Worm (Caenorhabditis elegans): ENCODE results near the gene mct-5.

DNA sequence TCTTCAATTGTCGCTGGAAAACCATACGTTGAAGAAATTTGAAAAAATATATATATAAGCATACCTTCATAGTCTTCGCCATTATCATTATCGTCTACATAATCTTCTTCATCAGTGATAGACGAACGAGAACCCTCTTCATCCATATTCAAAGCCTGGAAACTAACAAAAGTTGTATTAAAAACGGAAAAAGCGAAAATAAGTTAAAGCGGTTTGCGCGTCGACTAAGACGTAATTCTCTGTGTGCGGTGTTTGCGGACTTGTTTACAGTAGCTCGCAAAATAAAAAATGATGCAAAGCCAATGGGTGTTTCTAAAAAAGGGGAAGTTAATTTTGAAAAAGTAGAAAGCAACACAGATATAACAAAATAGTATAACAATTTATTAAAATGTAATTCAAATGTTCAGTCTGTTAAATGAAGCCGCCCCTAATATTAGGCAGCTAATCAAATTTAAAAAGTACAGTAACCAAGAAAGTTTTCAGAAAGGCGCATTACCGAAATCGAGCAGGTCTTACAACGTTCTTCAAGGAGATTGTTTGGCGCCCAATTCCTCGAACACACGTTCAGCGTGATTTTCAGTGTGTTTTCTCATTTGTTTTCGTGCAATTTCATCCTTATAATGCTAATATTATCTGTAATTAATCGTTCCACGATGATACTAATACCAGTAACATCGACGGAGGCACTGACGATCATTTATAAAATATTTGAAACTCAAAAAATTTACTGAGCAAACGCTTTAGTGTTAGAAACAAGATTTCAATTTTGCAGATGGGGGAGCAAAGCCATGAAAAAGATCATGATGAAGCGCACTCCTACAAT is 33.7 kb upstream of the mct-5 start, which contains the start of the genes T07F8.4 and gld-3:
- no peak for TF ChIP-seq ztf-29 (GFP tag; IDR thresholded peaks at IDR 0.05)
- no peak for TF ChIP-seq cog-1 (tag; optimal IDR thresholded peaks at IDR 0.05)
- no peak for TF ChIP-seq klf-2 (GFP tag; conservative IDR thresholded peaks at IDR 0.05)
- no peak for TF ChIP-seq flt-1 (GFP tag; IDR thresholded peaks at IDR 0.05)
- no peak for TF ChIP-seq tab-1 (GFP tag; IDR thresholded peaks at IDR 0.05)
- TF ChIP-seq med-1 (GFP tag; optimal IDR thresholded peaks at IDR 0.05; ENCODE audit: insufficient read depth): no peak
- TF ChIP-seq ref-1 (GFP tag; conservative IDR thresholded peaks at IDR 0.05): no peak

Measured in whole organism, midembryonic.